Fruit fly (Drosophila melanogaster): Measurements from ENCODE around the gene CG13786.

CG13786 gene

DNA sequence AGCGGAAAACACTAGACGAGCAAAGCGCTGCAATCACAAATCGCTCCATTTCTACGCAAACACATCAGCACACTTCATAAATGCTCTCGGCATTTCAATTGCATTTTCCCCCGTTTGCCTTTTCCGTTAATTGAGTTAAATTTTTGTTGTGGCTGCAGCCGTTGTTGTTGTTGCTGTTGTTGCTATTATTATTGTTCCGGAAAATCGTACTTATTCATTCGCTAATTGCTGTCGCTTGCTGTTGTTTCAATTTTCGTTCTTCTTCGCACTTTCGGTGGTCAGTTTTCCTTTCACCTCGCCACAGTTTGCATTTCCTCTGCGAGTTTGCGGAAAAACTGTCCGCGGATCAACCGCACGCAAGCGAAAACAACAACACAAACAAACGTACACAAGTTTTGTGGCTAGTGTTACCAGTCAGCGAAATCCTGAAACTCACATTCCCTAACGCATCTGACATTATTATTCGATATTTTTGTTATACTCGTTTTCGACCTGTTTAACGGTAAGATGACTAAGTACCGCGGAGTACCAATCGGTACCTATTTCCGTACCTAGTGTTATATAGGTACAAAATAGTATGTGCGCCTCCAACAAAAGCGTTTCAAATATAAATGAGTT is 33.0 kb downstream of the CG13786 start, which contains the start of gene CG13784 (continued):
- peak; percentile 34 for TF ChIP-seq gem (tag; optimal IDR thresholded peaks at IDR 0.05)
- peak; percentile 52; the same call in 1 of the 3 replicates for TF ChIP-seq ci (GFP tag; IDR thresholded peaks at IDR 0.05)
- peak; percentile 75 for TF ChIP-seq CG42726 (GFP tag; IDR thresholded peaks at IDR 0.05; ENCODE audit: partially characterized antibody)
- peak; percentile 84 for TF ChIP-seq sens (GFP tag)
- no peak for TF ChIP-seq E2f1 (GFP tag; IDR thresholded peaks at IDR 0.05)
- no peak for TF ChIP-seq slou (GFP tag; optimal IDR thresholded peaks at IDR 0.05)
- TF ChIP-seq sens-2 (GFP tag; IDR thresholded peaks at IDR 0.05), result no peak
- TF ChIP-seq gcm2 (GFP tag; optimal IDR thresholded peaks at IDR 0.05), result no peak
- TF ChIP-seq CG3726 (GFP tag; IDR thresholded peaks at IDR 0.05), result no peak
- peak; percentile 90 for TF ChIP-seq stwl (tag; optimal IDR thresholded peaks at IDR 0.05)
- no peak for TF ChIP-seq CG12236 (GFP tag; optimal IDR thresholded peaks at IDR 0.05)
- TF ChIP-seq Meics (GFP tag; optimal IDR thresholded peaks at IDR 0.05), result peak; percentile 26
- TF ChIP-seq Optix (GFP tag; IDR thresholded peaks at IDR 0.05), result 0 out of 3 replicates have a peak, but pooled peaks have one; percentile 26
- no peak for TF ChIP-seq grn (GFP tag; optimal IDR thresholded peaks at IDR 0.05)
- TF ChIP-seq CG11085 (GFP tag; IDR thresholded peaks at IDR 0.05), result no peak
- no peak for TF ChIP-seq Side (GFP tag; optimal IDR thresholded peaks at IDR 0.05)
- TF ChIP-seq lbe (GFP tag; optimal IDR thresholded peaks at IDR 0.05), result peak; percentile 23
- TF ChIP-seq gce (GFP tag; IDR thresholded peaks at IDR 0.05), result no peak
- no peak for TF ChIP-seq pita (GFP tag; optimal IDR thresholded peaks at IDR 0.05)
- peak in 1 of 2 experiments; percentile 32 for TF ChIP-seq Eip74EF (GFP tag; optimal IDR thresholded peaks at IDR 0.05)
- no peak for TF ChIP-seq ewg (GFP tag; optimal IDR thresholded peaks at IDR 0.05)
- TF ChIP-seq Sin3A (optimal IDR thresholded peaks at IDR 0.05), result peak; percentile 22
- peak; percentile 18 for TF ChIP-seq CG13296 (GFP tag; optimal IDR thresholded peaks at IDR 0.05)
- TF ChIP-seq CG12219 (GFP tag; optimal IDR thresholded peaks at IDR 0.05), result peak; percentile 12
- TF ChIP-seq trem (tag; optimal IDR thresholded peaks at IDR 0.05), result peak; percentile 71
- no peak for TF ChIP-seq cwo (GFP tag; optimal IDR thresholded peaks at IDR 0.05)
- TF ChIP-seq Fer3 (tag; optimal IDR thresholded peaks at IDR 0.05), result peak; percentile 13
- no peak for TF ChIP-seq fd64A (GFP tag; optimal IDR thresholded peaks at IDR 0.05)
- TF ChIP-seq gfzf (GFP tag; optimal IDR thresholded peaks at IDR 0.05), result peak; percentile 96
- peak; percentile 48 for TF ChIP-seq mirr (GFP tag; optimal IDR thresholded peaks at IDR 0.05)
- peak; percentile 35 for TF ChIP-seq CG2202 (tag; optimal IDR thresholded peaks at IDR 0.05)
- TF ChIP-seq luna (GFP tag; optimal IDR thresholded peaks at IDR 0.05), result no peak
- no peak for TF ChIP-seq CG8089 (GFP tag; optimal IDR thresholded peaks at IDR 0.05)
- TF ChIP-seq C15 (GFP tag; IDR thresholded peaks at IDR 0.05), result no peak

- peak in 1 of 2 experiments; percentile 58 for TF ChIP-seq eve (GFP tag; optimal IDR thresholded peaks at IDR 0.05)
- peak; percentile 60 for TF ChIP-seq zf30C (GFP tag; optimal IDR thresholded peaks at IDR 0.05)
- TF ChIP-seq cg (GFP tag; optimal IDR thresholded peaks at IDR 0.05), result peak; percentile 67
- TF ChIP-seq bbx (GFP tag; IDR thresholded peaks at IDR 0.05; ENCODE audit: partially characterized antibody), result no peak
- TF ChIP-seq CG4360 (GFP tag; IDR thresholded peaks at IDR 0.05), result peak; percentile 73
- TF ChIP-seq vnd (GFP tag; IDR thresholded peaks at IDR 0.05; ENCODE audit: partially characterized antibody), result no peak
- TF ChIP-seq CG8944 (GFP tag; optimal IDR thresholded peaks at IDR 0.05), result no peak
- TF ChIP-seq Mrtf (GFP tag; IDR thresholded peaks at IDR 0.05), result no peak
- peak; percentile 8 for TF ChIP-seq CG12391 (tag; optimal IDR thresholded peaks at IDR 0.05)
- TF ChIP-seq gem (tag; optimal IDR thresholded peaks at IDR 0.05), result peak; percentile 10
- peak; percentile 46; the same call in 1 of the 3 replicates for TF ChIP-seq sr (GFP tag; IDR thresholded peaks at IDR 0.05)
- no peak for TF ChIP-seq CG11093 (GFP tag; IDR thresholded peaks at IDR 0.05)
- TF ChIP-seq CG4730 (GFP tag; IDR thresholded peaks at IDR 0.05), result no peak
- peak; percentile 1 for TF ChIP-seq CG1603 (tag; optimal IDR thresholded peaks at IDR 0.05)
- peak; percentile 5 for TF ChIP-seq unpg (GFP tag; optimal IDR thresholded peaks at IDR 0.05)
- TF ChIP-seq mld (GFP tag; IDR thresholded peaks at IDR 0.05; ENCODE audit: partially characterized antibody), result 0 out of 3 replicates have a peak, but pooled peaks have one; percentile 11
- TF ChIP-seq bab2 (GFP tag; optimal IDR thresholded peaks at IDR 0.05), result no peak
- TF ChIP-seq Trl (optimal IDR thresholded peaks at IDR 0.05), result peak; percentile 45 to 62
- TF ChIP-seq Trl (GFP tag; optimal IDR thresholded peaks at IDR 0.05), result no peak
Observed at dm6 chr2L:7219172-7219571, 33.6 kb downstream of the CG13786 start.
